Worm (Caenorhabditis elegans): ENCODE results near the gene Y56A3A.6.

The Y56A3A.6 gene

ce11 chrIII:11824088-11824487 is 54.5 kb downstream of the Y56A3A.6 start:
- TF ChIP-seq unc-62 (GFP tag; optimal IDR thresholded peaks at IDR 0.05), result no peak

- TF ChIP-seq unc-62 (GFP tag; optimal IDR thresholded peaks at IDR 0.05), result no peak
Measured at ce11 chrIII:11823260-11823659, 55.3 kb downstream of the Y56A3A.6 start, which contains the start of gene C18D11.3. TSS of gene C18D11.3 (plus strand) at chrIII:11823448.

- TF ChIP-seq unc-62 (GFP tag; optimal IDR thresholded peaks at IDR 0.05), result no peak
Measured at ce11 chrIII:11822407-11822806, 56.2 kb downstream of the Y56A3A.6 start, which contains the start of gene maa-1. TSS of gene maa-1 (minus strand) at chrIII:11822526.
